Worm (Caenorhabditis elegans) whole organism, L4 larva: ENCODE measurements around the gene set-15.

ENCODE experiments used
- D1046.2 ChIP-seq: fragments of 200-800 bp; sonication (Bioruptor generic); IDR thresholded peaks from 2 replicates; pipeline ENCODE4 v1.3.6; 2022; ENCODE audit warnings: missing genetic modification characterization, missing compliant biosample characterization
- F44E2.7 ChIP-seq: fragments of 200-800 bp; sonication (Bioruptor generic); IDR thresholded peaks from 2 replicates; pipeline ENCODE4 v2.1.2; 2022; ENCODE audit warnings: missing genetic modification characterization, missing compliant biosample characterization
- R02D3.7 ChIP-seq: fragments of 150-350 bp; sonication (generic microtip); optimal IDR thresholded peaks from 3 replicates; lab custom pipeline; 2014; ENCODE audit warnings: missing biosample characterization, missing genetic modification characterization
- T20F7.1 ChIP-seq: fragments of 200-800 bp; sonication (Bioruptor generic); optimal IDR thresholded peaks from 2 replicates; lab custom pipeline; 2018; ENCODE audit warnings: mild to moderate bottlenecking, missing genetic modification characterization, missing compliant biosample characterization
- ZK337.2 ChIP-seq: fragments of 200-800 bp; sonication (Bioruptor generic); IDR thresholded peaks from 2 replicates; pipeline ENCODE4 v1.3.6; 2022; ENCODE audit warnings: missing genetic modification reagents, missing genetic modification characterization, missing compliant biosample characterization
- ZK546.5 ChIP-seq, 2 experiments: sonication (generic microtip); optimal IDR thresholded peaks; 2 replicates each; lab custom pipeline; 2017; ENCODE audit warnings: missing biosample characterization in 2 of 2, missing genetic modification characterization in 2 of 2
- ceh-20 ChIP-seq: fragments of 200-800 bp; sonication (Bioruptor generic); IDR thresholded peaks from 2 replicates; pipeline ENCODE4 v1.3.6; 2022; ENCODE audit warnings: missing genetic modification reagents, missing genetic modification characterization, missing compliant biosample characterization
- ceh-28 ChIP-seq: fragments of 150-350 bp; optimal IDR thresholded peaks from 2 replicates; lab custom pipeline; 2014; ENCODE audit warnings: missing biosample characterization, missing genetic modification reagents, missing genetic modification characterization
- ceh-32 ChIP-seq: sonication (generic microtip); optimal IDR thresholded peaks from 2 replicates; lab custom pipeline; 2016; ENCODE audit warnings: mild to moderate bottlenecking, missing genetic modification characterization, missing compliant biosample characterization; ENCODE audit not compliant: poor library complexity
- ceh-82 ChIP-seq: sonication (generic microtip); optimal IDR thresholded peaks from 2 replicates; lab custom pipeline; 2017; ENCODE audit warnings: missing biosample characterization, missing genetic modification characterization
- daf-19 ChIP-seq: fragments of 200-800 bp; sonication (Bioruptor generic); conservative IDR thresholded peaks from 2 replicates; pipeline ENCODE4 v1.3.6; 2022; ENCODE audit warnings: missing genetic modification characterization, missing compliant biosample characterization
- dmd-9 ChIP-seq: fragments of 200-800 bp; sonication (Bioruptor generic); IDR thresholded peaks from 2 replicates; pipeline ENCODE4 v1.3.6; 2022; ENCODE audit warnings: missing genetic modification reagents, missing genetic modification characterization, missing compliant biosample characterization
- dpl-1 ChIP-seq: fragments of 150-350 bp; optimal IDR thresholded peaks from 2 replicates; lab custom pipeline; 2014; ENCODE audit warnings: missing biosample characterization, missing genetic modification reagents, missing genetic modification characterization
- dve-1 ChIP-seq: sonication (generic microtip); optimal IDR thresholded peaks from 2 replicates; lab custom pipeline; 2017; ENCODE audit warnings: antibody characterized with exemption, mild to moderate bottlenecking, missing genetic modification characterization, missing compliant biosample characterization; ENCODE audit not compliant: insufficient read depth
- egl-27 ChIP-seq: sonication (generic microtip); optimal IDR thresholded peaks from 3 replicates; lab custom pipeline; 2017; ENCODE audit warnings: missing biosample characterization, missing genetic modification reagents, missing genetic modification characterization
- fkh-10 ChIP-seq: fragments of 150-350 bp; optimal IDR thresholded peaks from 2 replicates; lab custom pipeline; 2014; ENCODE audit warnings: missing biosample characterization, missing genetic modification reagents, missing genetic modification characterization
- hlh-30 ChIP-seq: sonication (generic microtip); optimal IDR thresholded peaks from 2 replicates; lab custom pipeline; 2017; ENCODE audit warnings: antibody characterized with exemption, mild to moderate bottlenecking, missing genetic modification characterization, missing compliant biosample characterization; ENCODE audit not compliant: insufficient read depth
- jun-1 ChIP-seq: fragments of 150-350 bp; optimal IDR thresholded peaks from 2 replicates; lab custom pipeline; 2014; ENCODE audit warnings: missing biosample characterization, missing genetic modification reagents, missing genetic modification characterization
- lim-7 ChIP-seq: fragments of 200-800 bp; sonication (Bioruptor generic); IDR thresholded peaks from 2 replicates; pipeline ENCODE4 v1.3.6; 2022; ENCODE audit warnings: missing genetic modification characterization, missing compliant biosample characterization
- madf-5 ChIP-seq, 2 experiments: fragments of 200-800 bp; sonication (Bioruptor generic); IDR thresholded peaks; 2 replicates each; pipeline ENCODE4 v1.3.6; 2022; ENCODE audit warnings: missing compliant biosample characterization in 2 of 2, missing genetic modification characterization in 2 of 2
- madf-9 ChIP-seq: fragments of 200-800 bp; sonication (Bioruptor generic); conservative IDR thresholded peaks from 2 replicates; pipeline ENCODE4 v1.3.6; 2022; ENCODE audit warnings: missing genetic modification reagents, missing genetic modification characterization, missing compliant biosample characterization
- mdl-1 ChIP-seq, 2 experiments: fragments of 150-350 bp in 1 of 2; sonication (generic microtip) in 1 of 2; optimal IDR thresholded peaks; 2 replicates each; lab custom pipeline; 2014 to 2017; ENCODE audit warnings: missing biosample characterization in 2 of 2, missing genetic modification characterization in 2 of 2
- mdt-29 ChIP-seq: fragments of 200-800 bp; sonication (Bioruptor generic); IDR thresholded peaks from 2 replicates; pipeline ENCODE4 v1.3.6; 2022; ENCODE audit warnings: missing genetic modification reagents, missing genetic modification characterization, missing compliant biosample characterization
- mep-1 ChIP-seq: fragments of 150-350 bp; sonication (generic microtip); optimal IDR thresholded peaks from 3 replicates; lab custom pipeline; 2014; ENCODE audit warnings: missing biosample characterization, missing genetic modification characterization
- mes-2 ChIP-seq: sonication (generic microtip); optimal IDR thresholded peaks from 2 replicates; lab custom pipeline; 2016; ENCODE audit warnings: missing genotype, mild to moderate bottlenecking, missing genetic modification characterization, missing compliant biosample characterization; ENCODE audit not compliant: poor library complexity, severe bottlenecking
- mxl-2 ChIP-seq: fragments of 200-800 bp; sonication (Bioruptor generic); conservative IDR thresholded peaks from 2 replicates; pipeline ENCODE4 v1.3.6; 2022; ENCODE audit warnings: missing genetic modification reagents, missing genetic modification characterization, missing compliant biosample characterization
- mxl-3 ChIP-seq: fragments of 200-800 bp; sonication (Bioruptor generic); optimal IDR thresholded peaks from 2 replicates; lab custom pipeline; 2018; ENCODE audit warnings: mild to moderate bottlenecking, missing genetic modification characterization, missing compliant biosample characterization
- nhr-102 ChIP-seq: sonication (generic microtip); optimal IDR thresholded peaks from 2 replicates; lab custom pipeline; 2016; ENCODE audit warnings: mild to moderate bottlenecking, missing genetic modification characterization, moderate library complexity, missing compliant biosample characterization
- nhr-237 ChIP-seq: sonication (generic microtip); optimal IDR thresholded peaks from 2 replicates; lab custom pipeline; 2017; ENCODE audit warnings: missing biosample characterization, missing genetic modification characterization
- nhr-42 ChIP-seq: fragments of 200-800 bp; sonication (Bioruptor generic); IDR thresholded peaks from 2 replicates; pipeline ENCODE4 v1.3.6; 2022; ENCODE audit warnings: missing genetic modification characterization, missing compliant biosample characterization
- nhr-76 ChIP-seq: fragments of 150-350 bp; optimal IDR thresholded peaks from 2 replicates; lab custom pipeline; 2014; ENCODE audit warnings: missing biosample characterization, missing genetic modification characterization
- pha-4 ChIP-seq, 2 experiments: fragments of 150-350 bp in 1 of 2; fragments of 200-800 bp in 1 of 2; sonication (Bioruptor generic) in 1 of 2; IDR thresholded peaks in 1 of 2; optimal IDR thresholded peaks in 1 of 2; 2 replicates each; pipeline versions ENCODE4 v1.3.6 to Lab custom; 2014 to 2022; ENCODE audit warnings: missing genetic modification characterization in 2 of 2, missing genetic modification reagents in 2 of 2, missing biosample characterization in 1 of 2, missing compliant biosample characterization in 1 of 2
- php-3 ChIP-seq: fragments of 200-800 bp; sonication (Bioruptor generic); IDR thresholded peaks from 2 replicates; pipeline ENCODE4 v1.3.6; 2022; ENCODE audit warnings: missing genetic modification reagents, missing genetic modification characterization, missing compliant biosample characterization
- pqm-1 ChIP-seq: sonication (generic microtip); optimal IDR thresholded peaks from 2 replicates; lab custom pipeline; 2017; ENCODE audit warnings: missing biosample characterization, missing genetic modification characterization
- snpc-1.2 ChIP-seq: fragments of 200-800 bp; sonication (Bioruptor generic); IDR thresholded peaks from 2 replicates; pipeline ENCODE4 v1.3.6; 2022; ENCODE audit warnings: missing genetic modification reagents, missing genetic modification characterization, missing compliant biosample characterization
- spr-3 ChIP-seq: fragments of 200-800 bp; sonication (Bioruptor generic); optimal IDR thresholded peaks from 2 replicates; lab custom pipeline; 2018; ENCODE audit warnings: mild to moderate bottlenecking, missing genetic modification characterization, missing compliant biosample characterization
- tra-1 ChIP-seq: fragments of 200-800 bp; sonication (Bioruptor generic); IDR thresholded peaks from 2 replicates; pipeline ENCODE4 v1.3.6; 2022; ENCODE audit warnings: missing genetic modification reagents, missing genetic modification characterization, missing compliant biosample characterization
- unc-130 ChIP-seq: sonication (generic microtip); optimal IDR thresholded peaks from 2 replicates; lab custom pipeline; 2016; ENCODE audit warnings: missing genetic modification reagents, missing genetic modification characterization, missing compliant biosample characterization
- unc-39 ChIP-seq: sonication (generic microtip); optimal IDR thresholded peaks from 2 replicates; lab custom pipeline; 2017; ENCODE audit warnings: missing biosample characterization, missing genetic modification characterization
- vab-7 ChIP-seq: fragments of 200-800 bp; sonication (Bioruptor generic); IDR thresholded peaks from 2 replicates; pipeline ENCODE4 v1.3.6; 2022; ENCODE audit warnings: missing genetic modification reagents, missing genetic modification characterization, missing compliant biosample characterization
- zag-1 ChIP-seq: fragments of 150-350 bp; optimal IDR thresholded peaks from 2 replicates; lab custom pipeline; 2014; ENCODE audit warnings: missing biosample characterization, missing genetic modification characterization
- zfp-3 ChIP-seq: fragments of 200-800 bp; sonication (Bioruptor generic); conservative IDR thresholded peaks from 2 replicates; pipeline ENCODE4 v1.3.6; 2022; ENCODE audit warnings: missing genetic modification reagents, missing genetic modification characterization, missing compliant biosample characterization
- zip-11 ChIP-seq: fragments of 200-800 bp; sonication (Bioruptor generic); IDR thresholded peaks from 2 replicates; pipeline ENCODE4 v1.3.6; 2022; ENCODE audit warnings: missing genetic modification characterization, missing compliant biosample characterization
- zip-2 ChIP-seq: fragments of 150-350 bp; optimal IDR thresholded peaks from 2 replicates; lab custom pipeline; 2014; ENCODE audit warnings: missing biosample characterization, missing genetic modification characterization
- ztf-11 ChIP-seq: fragments of 150-350 bp; optimal IDR thresholded peaks from 2 replicates; lab custom pipeline; 2014; ENCODE audit warnings: missing biosample characterization, missing genetic modification characterization
- ztf-7 ChIP-seq: fragments of 150-350 bp; optimal IDR thresholded peaks from 2 replicates; lab custom pipeline; 2014; ENCODE audit warnings: missing biosample characterization, missing genetic modification characterization

set-15 gene

ce11 chrIV:4751814-4752213 lies 28.2 kb downstream of the set-15 start, which contains the start of gene Y17G9B.4:
Gene Y17G9B.4 (plus strand): TSS chrIV:4752119.
- TF ChIP-seq T20F7.1 (no peak), zag-1 (no peak), snpc-1.2 (GFP tag; lab: Robert Waterston, UW) (peak; percentile 56; the same call in 1 of the 2 replicates), mdl-1 (tag; optimal IDR thresholded peaks at IDR 0.05; lab: Kevin White, UChicago) (no peak), ZK337.2 (GFP tag; lab: Robert Waterston, UW) (no peak), lim-7 (GFP tag; lab: Robert Waterston, UW) (no peak), unc-130 (GFP tag; lab: Kevin White, UChicago) (peak; percentile 9), zip-11 (GFP tag; lab: Robert Waterston, UW) (no peak), dve-1 (tag; lab: Kevin White, UChicago) (no peak), pqm-1 (tag; lab: Kevin White, UChicago) (no peak), mxl-3 (no peak)
- TF ChIP-seq, all 104 proteins: peak for 2

DNA sequence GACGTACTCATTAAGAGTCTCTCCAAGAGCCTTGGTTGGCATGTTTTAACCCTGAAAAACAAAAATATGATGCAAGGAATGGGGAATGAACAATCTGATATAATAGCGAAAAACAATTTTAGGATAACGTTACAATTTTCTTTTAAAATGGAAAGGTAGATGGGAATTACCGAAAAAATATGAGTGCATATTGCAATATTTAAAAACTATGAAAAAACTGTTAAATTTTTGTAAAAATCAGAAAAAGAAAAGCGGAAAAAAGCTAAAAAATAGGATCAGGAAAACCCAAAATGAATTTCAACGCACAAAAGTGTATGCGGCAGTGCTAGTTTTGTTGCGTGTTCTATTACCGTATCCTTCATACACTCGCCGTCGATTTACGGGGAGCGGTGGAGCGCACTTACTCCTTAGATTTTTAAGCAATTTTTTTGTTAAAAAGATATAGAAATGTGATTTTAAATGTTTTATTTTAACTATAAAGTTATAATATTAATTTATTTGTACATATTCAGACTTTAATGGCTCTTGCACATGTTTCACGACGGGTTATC lies 30.2 kb downstream of the set-15 start, which contains the start of the genes rpl-20 and Y17G9B.5:
Gene rpl-20, minus strand, starts transcription at position 51 of the 551 bp plus-strand sequence.
Gene Y17G9B.5, plus strand, starts transcription at position 513 of the 551 bp plus-strand sequence.
- TF ChIP-seq ceh-82 (tag; lab: Kevin White, UChicago) (peak; percentile 40), spr-3 (peak; percentile 100), madf-5 (GFP tag; IDR thresholded peaks at IDR 0.05; lab: Robert Waterston, UW) (peak; percentile 96 to 99), php-3 (GFP tag; lab: Robert Waterston, UW) (peak; percentile 99), jun-1 (tag; lab: Kevin White, UChicago) (peak; percentile 96), mes-2 (tag; lab: Kevin White, UChicago) (peak; percentile 99), madf-9 (GFP tag; lab: Robert Waterston, UW) (peak; percentile 98), fkh-10 (GFP tag; lab: Kevin White, UChicago) (peak; percentile 100), mdl-1 (tag; optimal IDR thresholded peaks at IDR 0.05; lab: Kevin White, UChicago) (peak; percentile 22 to 92), pqm-1 (tag; lab: Kevin White, UChicago) (peak; percentile 94), tra-1 (GFP tag; lab: Robert Waterston, UW) (peak; percentile 99), ztf-7 (tag; lab: Kevin White, UChicago) (peak; percentile 96), F44E2.7 (peak; percentile 91), egl-27 (tag; lab: Kevin White, UChicago) (peak; percentile 53), nhr-102 (tag; lab: Kevin White, UChicago) (peak; percentile 99), ZK546.5 (tag; optimal IDR thresholded peaks at IDR 0.05; lab: Kevin White, UChicago) (peak; percentile 35 to 91), ceh-28 (tag; lab: Kevin White, UChicago) (peak; percentile 74), snpc-1.2 (GFP tag; lab: Robert Waterston, UW) (peak; percentile 97), mep-1 (peak; percentile 100), mdt-29 (GFP tag; lab: Robert Waterston, UW) (peak; percentile 97), R02D3.7 (peak; percentile 100), dve-1 (tag; lab: Kevin White, UChicago) (peak; percentile 100), mxl-2 (GFP tag; lab: Robert Waterston, UW) (peak; percentile 94), nhr-237 (tag; lab: Kevin White, UChicago) (peak; percentile 86), zfp-3 (GFP tag; lab: Robert Waterston, UW) (peak; percentile 99), ztf-11 (tag; lab: Kevin White, UChicago) (peak; percentile 38), zag-1 (peak; percentile 88), nhr-42 (GFP tag; lab: Robert Waterston, UW) (peak; percentile 99), vab-7 (GFP tag; lab: Robert Waterston, UW) (peak; percentile 99), zip-2 (peak; percentile 95), zip-11 (GFP tag; lab: Robert Waterston, UW) (0 out of 2 replicates have a peak, but pooled peaks have one; percentile 75), daf-19 (GFP tag; lab: Robert Waterston, UW) (peak; percentile 99), nhr-76 (tag; lab: Kevin White, UChicago) (peak; percentile 90), ceh-32 (peak; percentile 88), dpl-1 (GFP tag; lab: Kevin White, UChicago) (peak; percentile 99), unc-39 (tag; lab: Kevin White, UChicago) (no peak), hlh-30 (tag; lab: Kevin White, UChicago) (peak; percentile 98), pha-4 (GFP tag; IDR thresholded peaks at IDR 0.05; lab: Robert Waterston, UW) (peak; percentile 99), pha-4 (tag; optimal IDR thresholded peaks at IDR 0.05; lab: Kevin White, UChicago) (peak; percentile 100), dmd-9 (GFP tag; lab: Robert Waterston, UW) (peak; percentile 99), T20F7.1 (peak; percentile 98), D1046.2 (GFP tag; lab: Robert Waterston, UW) (peak; percentile 97), ceh-20 (peak; percentile 100)
